Fruit fly (Drosophila melanogaster) whole organism, prepupa: ENCODE results near the gene bun.
A peak's percentile ranks its signal among the peaks of the same experiment; 100 is the strongest.

Experiments used
- Blimp-1 ChIP-seq: fragments of 200-800 bp; sonication (Bioruptor generic); optimal IDR thresholded peaks from 3 replicates; lab custom pipeline; 2017; ENCODE audit warnings: missing biosample characterization, missing genetic modification characterization, mild to moderate bottlenecking, moderate library complexity, missing genetic modification reagents
- CG10631 ChIP-seq: fragments of 200-800 bp; sonication (Bioruptor generic); optimal IDR thresholded peaks from 2 replicates; lab custom pipeline; 2016; ENCODE audit warnings: missing biosample characterization, missing genetic modification characterization
- CG10669 ChIP-seq: fragments of 200-800 bp; sonication (Bioruptor generic); optimal IDR thresholded peaks from 3 replicates; lab custom pipeline; 2018; ENCODE audit warnings: missing biosample characterization, mild to moderate bottlenecking, missing genetic modification characterization, moderate library complexity
- CG11294 ChIP-seq: fragments of 200-800 bp; sonication (Bioruptor generic); IDR thresholded peaks from 2 replicates; pipeline ENCODE4 v1.3.6; 2022; ENCODE audit warnings: missing biosample characterization, missing genetic modification characterization
- CG11902 ChIP-seq: fragments of 200-800 bp; sonication (Bioruptor generic); optimal IDR thresholded peaks from 3 replicates; lab custom pipeline; 2016; ENCODE audit warnings: missing biosample characterization, missing genetic modification characterization
- CG15336 ChIP-seq: fragments of 200-800 bp; sonication (Bioruptor generic); IDR thresholded peaks from 2 replicates; pipeline ENCODE4 v1.3.6; 2022; ENCODE audit warnings: missing biosample characterization, missing genetic modification characterization
- CG1621 ChIP-seq: fragments of 200-800 bp; sonication (Bioruptor generic); optimal IDR thresholded peaks from 3 replicates; lab custom pipeline; 2018; ENCODE audit warnings: missing biosample characterization, mild to moderate bottlenecking, missing genetic modification characterization
- CG3032 ChIP-seq: fragments of 200-800 bp; optimal IDR thresholded peaks from 2 replicates; lab custom pipeline; 2019; ENCODE audit warnings: missing biosample characterization, mild to moderate bottlenecking, missing genetic modification characterization, moderate library complexity
- CG31627 ChIP-seq: fragments of 200-800 bp; sonication (Bioruptor generic); optimal IDR thresholded peaks from 3 replicates; lab custom pipeline; 2016; ENCODE audit warnings: missing biosample characterization, missing genetic modification characterization
- CG34406 ChIP-seq: fragments of 200-800 bp; sonication (Bioruptor generic); optimal IDR thresholded peaks from 3 replicates; lab custom pipeline; 2016; ENCODE audit warnings: missing biosample characterization, missing genetic modification characterization
- CG4318 ChIP-seq: fragments of 200-800 bp; sonication (Bioruptor generic); optimal IDR thresholded peaks from 3 replicates; lab custom pipeline; 2017; ENCODE audit warnings: missing biosample characterization, mild to moderate bottlenecking, missing genetic modification characterization
- CG6163 ChIP-seq: fragments of 200-800 bp; sonication (Bioruptor generic); IDR thresholded peaks from 3 replicates; pipeline ENCODE4 v1.3.6; 2022; ENCODE audit warnings: missing biosample characterization, missing genetic modification characterization
- CG6276 ChIP-seq: fragments of 200-800 bp; sonication (Bioruptor generic); optimal IDR thresholded peaks from 2 replicates; lab custom pipeline; 2017; ENCODE audit warnings: missing biosample characterization, mild to moderate bottlenecking, missing genetic modification characterization
- CG6792 ChIP-seq: fragments of 200-800 bp; sonication (Bioruptor generic); optimal IDR thresholded peaks from 3 replicates; lab custom pipeline; 2016; ENCODE audit warnings: missing biosample characterization, missing genetic modification characterization
- CG6854 ChIP-seq: fragments of 200-800 bp; sonication (Bioruptor generic); optimal IDR thresholded peaks from 2 replicates; lab custom pipeline; 2017; ENCODE audit warnings: missing biosample characterization, mild to moderate bottlenecking, missing genetic modification characterization
- CG8119 ChIP-seq: fragments of 200-800 bp; sonication (Bioruptor generic); IDR thresholded peaks from 3 replicates; pipeline ENCODE4 v1.3.6; 2022; ENCODE audit warnings: missing biosample characterization, missing genetic modification characterization
- CG8319 ChIP-seq: fragments of 200-800 bp; sonication (Bioruptor generic); optimal IDR thresholded peaks from 3 replicates; lab custom pipeline; 2016; ENCODE audit warnings: missing biosample characterization, missing genetic modification characterization
- CG8632 ChIP-seq: fragments of 200-800 bp; sonication (Bioruptor generic); optimal IDR thresholded peaks from 3 replicates; lab custom pipeline; 2016; ENCODE audit warnings: missing biosample characterization, missing genetic modification characterization
- CG9139 ChIP-seq: fragments of 200-800 bp; sonication (Bioruptor generic); optimal IDR thresholded peaks from 3 replicates; lab custom pipeline; 2017; ENCODE audit warnings: missing biosample characterization, mild to moderate bottlenecking, missing genetic modification characterization
- Eip75B ChIP-seq: fragments of 200-800 bp; sonication (Bioruptor generic); optimal IDR thresholded peaks from 3 replicates; lab custom pipeline; 2016; ENCODE audit warnings: missing biosample characterization, missing genetic modification characterization
- Eip78C ChIP-seq: fragments of 200-800 bp; sonication (Bioruptor generic); peaks from one replicate; lab custom pipeline; 2016; ENCODE audit warnings: missing biosample characterization, missing genetic modification characterization
- Eip93F ChIP-seq: fragments of 200-800 bp; sonication (Bioruptor generic); optimal IDR thresholded peaks from 2 replicates; lab custom pipeline; 2016; ENCODE audit warnings: missing biosample characterization, mild to moderate bottlenecking, missing genetic modification characterization
- Ets21C ChIP-seq: fragments of 200-800 bp; sonication (Bioruptor generic); optimal IDR thresholded peaks from 3 replicates; lab custom pipeline; 2016; ENCODE audit warnings: missing biosample characterization, missing genetic modification characterization
- Ets96B ChIP-seq: fragments of 200-800 bp; optimal IDR thresholded peaks from 2 replicates; lab custom pipeline; 2019; ENCODE audit warnings: missing biosample characterization, mild to moderate bottlenecking, missing genetic modification characterization, moderate library complexity
- Gug ChIP-seq: fragments of 200-800 bp; sonication (Bioruptor generic); IDR thresholded peaks from 2 replicates; pipeline ENCODE4 v1.3.6; 2022; ENCODE audit warnings: missing biosample characterization, missing genetic modification characterization
- Hr39 ChIP-seq: fragments of 200-800 bp; sonication (Bioruptor generic); optimal IDR thresholded peaks from 2 replicates; lab custom pipeline; 2016; ENCODE audit warnings: missing biosample characterization, missing genetic modification characterization
- Hr4 ChIP-seq: fragments of 200-800 bp; sonication (Bioruptor generic); optimal IDR thresholded peaks from 3 replicates; lab custom pipeline; 2016; ENCODE audit warnings: missing biosample characterization, missing genetic modification characterization
- Lpt ChIP-seq: fragments of 200-800 bp; sonication (Bioruptor generic); optimal IDR thresholded peaks from 3 replicates; lab custom pipeline; 2016; ENCODE audit warnings: missing biosample characterization, missing genetic modification characterization
- Met ChIP-seq: fragments of 200-800 bp; sonication (Bioruptor generic); optimal IDR thresholded peaks from 3 replicates; lab custom pipeline; 2016; ENCODE audit warnings: missing biosample characterization, missing genetic modification characterization
- OdsH ChIP-seq: fragments of 200-800 bp; sonication (Bioruptor generic); optimal IDR thresholded peaks from 3 replicates; lab custom pipeline; 2016; ENCODE audit warnings: missing biosample characterization, missing genetic modification characterization
- Sox14 ChIP-seq: fragments of 200-800 bp; sonication (Bioruptor generic); optimal IDR thresholded peaks from 3 replicates; lab custom pipeline; 2016; ENCODE audit warnings: missing biosample characterization, missing genetic modification characterization
- achi ChIP-seq: fragments of 200-800 bp; sonication (Bioruptor generic); optimal IDR thresholded peaks from 3 replicates; lab custom pipeline; 2016; ENCODE audit warnings: missing biosample characterization, missing genetic modification characterization
- acj6 ChIP-seq: fragments of 200-800 bp; sonication (Bioruptor generic); optimal IDR thresholded peaks from 3 replicates; lab custom pipeline; 2016; ENCODE audit warnings: missing biosample characterization, missing genetic modification characterization
- esn ChIP-seq: fragments of 200-800 bp; sonication (Bioruptor generic); optimal IDR thresholded peaks from 2 replicates; lab custom pipeline; 2016; ENCODE audit warnings: missing biosample characterization, mild to moderate bottlenecking, missing genetic modification characterization, moderate library complexity
- fd59A ChIP-seq: fragments of 200-800 bp; sonication (Bioruptor generic); optimal IDR thresholded peaks from 2 replicates; lab custom pipeline; 2017; ENCODE audit warnings: missing biosample characterization, mild to moderate bottlenecking, missing genetic modification characterization, missing genetic modification reagents
- fkh ChIP-seq: fragments of 200-800 bp; sonication (Bioruptor generic); optimal IDR thresholded peaks from 3 replicates; lab custom pipeline; 2017; ENCODE audit warnings: missing biosample characterization, mild to moderate bottlenecking, missing genetic modification characterization, moderate library complexity
- lz ChIP-seq: fragments of 200-800 bp; sonication (Bioruptor generic); optimal IDR thresholded peaks from 3 replicates; lab custom pipeline; 2016; ENCODE audit warnings: missing biosample characterization, missing genetic modification characterization
- net ChIP-seq: fragments of 200-800 bp; sonication (Bioruptor generic); optimal IDR thresholded peaks from 3 replicates; lab custom pipeline; 2016; ENCODE audit warnings: missing biosample characterization, missing genetic modification characterization
- pdm3 ChIP-seq: fragments of 200-800 bp; sonication (Bioruptor generic); optimal IDR thresholded peaks from 3 replicates; lab custom pipeline; 2016; ENCODE audit warnings: missing biosample characterization, missing genetic modification characterization
- vri ChIP-seq: fragments of 200-800 bp; sonication (Bioruptor generic); optimal IDR thresholded peaks from 3 replicates; lab custom pipeline; 2016; ENCODE audit warnings: missing biosample characterization, mild to moderate bottlenecking, missing genetic modification characterization

bun gene

dm6 chr2L:12465164-12466011, 81.0 kb downstream of the bun start:
- TF ChIP-seq fkh (GFP tag; lab: Kevin White, UChicago) (peak; percentile 77), CG31627 (no peak), lz (GFP tag; lab: Kevin White, UChicago) (no peak), Eip78C (GFP tag; lab: Kevin White, UChicago) (peak; percentile 20)

- TF ChIP-seq achi (GFP tag; lab: Kevin White, UChicago) (no peak), fkh (GFP tag; lab: Kevin White, UChicago) (peak; percentile 15)
Measured at dm6 chr2L:12464065-12464464, 82.3 kb downstream of the bun start.

dm6 chr2L:12463037-12463436, 83.4 kb downstream of the bun start:
- TF ChIP-seq fkh (GFP tag; lab: Kevin White, UChicago) = peak; percentile 65
- TF ChIP-seq Eip93F = peak; percentile 5
- no peak for TF ChIP-seq CG9139 (GFP tag; lab: Kevin White, UChicago)
- TF ChIP-seq vri (GFP tag; lab: Kevin White, UChicago) = peak; percentile 54
- TF ChIP-seq Sox14 (GFP tag; lab: Kevin White, UChicago) = peak; percentile 2
- no peak for TF ChIP-seq Hr39 (GFP tag; lab: Kevin White, UChicago)

- TF ChIP-seq Ets21C (no peak), CG8632 (peak; percentile 34), pdm3 (GFP tag; lab: Kevin White, UChicago) (peak; percentile 26), Hr4 (GFP tag; lab: Kevin White, UChicago) (no peak), CG8119 (peak; percentile 58; the same call in 2 of the 3 replicates), CG10669 (peak; percentile 50), CG6792 (GFP tag; lab: Kevin White, UChicago) (peak; percentile 32), Eip93F (peak; percentile 86), CG34406 (GFP tag; lab: Kevin White, UChicago) (peak; percentile 69), CG3032 (tag; lab: Kevin White, UChicago) (peak; percentile 35), vri (GFP tag; lab: Kevin White, UChicago) (peak; percentile 78), CG15336 (GFP tag; lab: Robert Waterston, UW) (no peak; the same call in 1 of the 2 replicates), CG31627 (peak; percentile 6), fkh (GFP tag; lab: Kevin White, UChicago) (peak; percentile 99), Eip75B (GFP tag; lab: Kevin White, UChicago) (peak; percentile 51), OdsH (GFP tag; lab: Kevin White, UChicago) (no peak), lz (GFP tag; lab: Kevin White, UChicago) (peak; percentile 30), CG11294 (GFP tag; lab: Robert Waterston, UW) (no peak), CG8319 (GFP tag; lab: Kevin White, UChicago) (no peak), Gug (no peak), CG6163 (GFP tag; lab: Robert Waterston, UW) (peak; percentile 66; the same call in 2 of the 3 replicates), acj6 (GFP tag; lab: Kevin White, UChicago) (peak; percentile 8), net (peak; percentile 72), esn (peak; percentile 69), CG6276 (GFP tag; lab: Kevin White, UChicago) (peak; percentile 64), CG11902 (GFP tag; lab: Kevin White, UChicago) (no peak), Lpt (GFP tag; lab: Kevin White, UChicago) (peak; percentile 42), Blimp-1 (GFP tag; lab: Kevin White, UChicago) (peak; percentile 56), CG1621 (peak; percentile 39), CG6854 (peak; percentile 91), CG4318 (no peak), fd59A (GFP tag; lab: Kevin White, UChicago) (no peak), Sox14 (GFP tag; lab: Kevin White, UChicago) (peak; percentile 32), Eip78C (GFP tag; lab: Kevin White, UChicago) (peak; percentile 88), Met (GFP tag; lab: Kevin White, UChicago) (peak; percentile 63), Hr39 (GFP tag; lab: Kevin White, UChicago) (no peak), CG10631 (GFP tag; lab: Kevin White, UChicago) (peak; percentile 32), Ets96B (tag; lab: Kevin White, UChicago) (peak; percentile 49)
Measured at dm6 chr2L:12460767-12461739, 85.4 kb downstream of the bun start.
